Worm (Caenorhabditis elegans): ENCODE results near the gene F59H6.15.
A peak's percentile ranks its signal among the peaks of the same experiment; 100 is the strongest.

F59H6.15 gene

ce11 chrII:2026525-2026924 lies 13.7 kb downstream of the F59H6.15 start, which contains the start of gene bath-21:
TSS of gene bath-21 (minus strand) at chrII:2026625.
- TF ChIP-seq bed-1 (GFP tag; IDR thresholded peaks at IDR 0.05): no peak
- no peak for TF ChIP-seq ztf-26 (tag; optimal IDR thresholded peaks at IDR 0.05)
- TF ChIP-seq rcor-1 (GFP tag; IDR thresholded peaks at IDR 0.05): no peak
- TF ChIP-seq ets-4 (GFP tag; optimal IDR thresholded peaks at IDR 0.05): no peak
- no peak for TF ChIP-seq snpc-4 (GFP tag; optimal IDR thresholded peaks at IDR 0.05)
- no peak for TF ChIP-seq snpc-4 (tag; optimal IDR thresholded peaks at IDR 0.05)
- no peak for TF ChIP-seq ztf-6 (GFP tag; IDR thresholded peaks at IDR 0.05)
- no peak for TF ChIP-seq mel-28 (tag; optimal IDR thresholded peaks at IDR 0.05; ENCODE audit: borderline replicate concordance)
- no peak for TF ChIP-seq zfh-2 (GFP tag; conservative IDR thresholded peaks at IDR 0.05)
- TF ChIP-seq mes-4 (tag; optimal IDR thresholded peaks at IDR 0.05): no peak
- TF ChIP-seq snpc-1.1 (tag; optimal IDR thresholded peaks at IDR 0.05; ENCODE audit: insufficient read depth): no peak
- TF ChIP-seq tbx-9 (tag; optimal IDR thresholded peaks at IDR 0.05; ENCODE audit: borderline replicate concordance): no peak
- no peak for TF ChIP-seq ama-1 (optimal IDR thresholded peaks at IDR 0.05)
- no peak for TF ChIP-seq ama-1 (GFP tag; optimal IDR thresholded peaks at IDR 0.05)
- no peak for TF ChIP-seq cebp-1 (GFP tag; IDR thresholded peaks at IDR 0.05)
- TF ChIP-seq cebp-1 (tag; optimal IDR thresholded peaks at IDR 0.05): no peak
- TF ChIP-seq egl-18 (GFP tag; IDR thresholded peaks at IDR 0.05): no peak
- TF ChIP-seq sdz-38 (tag; optimal IDR thresholded peaks at IDR 0.05): no peak

ce11 chrII:2028712-2029111 lies 15.9 kb downstream of the F59H6.15 start, which contains the start of gene bath-1:
TSS of gene bath-1 (minus strand) at chrII:2028812.
- peak; percentile 39 for TF ChIP-seq lsl-1 (GFP tag; optimal IDR thresholded peaks at IDR 0.05)
- no peak for TF ChIP-seq chd-7 (tag; optimal IDR thresholded peaks at IDR 0.05)
- no peak for TF ChIP-seq Y67H2A.10 (GFP tag; conservative IDR thresholded peaks at IDR 0.05)
- TF ChIP-seq F49E8.2 (tag; optimal IDR thresholded peaks at IDR 0.05; ENCODE audit: insufficient read depth): no peak
- no peak for TF ChIP-seq hsf-1 (GFP tag; IDR thresholded peaks at IDR 0.05)
- TF ChIP-seq rcor-1 (GFP tag; IDR thresholded peaks at IDR 0.05): no peak

- TF ChIP-seq athp-1 (tag; optimal IDR thresholded peaks at IDR 0.05) (peak; percentile 15), lsl-1 (GFP tag; optimal IDR thresholded peaks at IDR 0.05) (peak; percentile 57), lin-54 (GFP tag; optimal IDR thresholded peaks at IDR 0.05) (no peak), snpc-3.4 (tag; optimal IDR thresholded peaks at IDR 0.05) (no peak), nhr-120 (GFP tag; IDR thresholded peaks at IDR 0.05) (no peak), bed-1 (GFP tag; IDR thresholded peaks at IDR 0.05) (no peak)
Measured at ce11 chrII:2030367-2030766, 17.6 kb downstream of the F59H6.15 start, which contains the start of gene bath-3. TSS of gene bath-3 (minus strand) at chrII:2030467.

ce11 chrII:2031852-2032251 lies 19.1 kb downstream of the F59H6.15 start, which contains the start of gene bath-5:
TSS of gene bath-5 (minus strand) at chrII:2031952.
- TF ChIP-seq lsl-1 (GFP tag; optimal IDR thresholded peaks at IDR 0.05) (peak; percentile 82), mel-28 (tag; optimal IDR thresholded peaks at IDR 0.05; ENCODE audit: borderline replicate concordance) (no peak), madf-6 (GFP tag; IDR thresholded peaks at IDR 0.05) (peak; percentile 42; the same call in 1 of the 2 replicates), D2030.7 (GFP tag; IDR thresholded peaks at IDR 0.05) (peak; percentile 40; the same call in 1 of the 2 replicates), F39B2.1 (GFP tag; IDR thresholded peaks at IDR 0.05) (no peak)

- TF ChIP-seq mcd-1 (GFP tag; IDR thresholded peaks at IDR 0.05): peak; percentile 57
- TF ChIP-seq madf-6 (GFP tag; IDR thresholded peaks at IDR 0.05): 0 out of 2 replicates have a peak, but pooled peaks have one; percentile 1
- TF ChIP-seq efl-1 (GFP tag; optimal IDR thresholded peaks at IDR 0.05): peak; percentile 48
Measured at ce11 chrII:2032282-2032681, 19.5 kb downstream of the F59H6.15 start, which contains the start of gene btb-4. TSS of gene btb-4 (plus strand) at chrII:2032316.
